Worm (Caenorhabditis elegans) whole organism, early embryonic: ENCODE data around the gene R12B2.13.

Source experiments
- ama-1 ChIP-seq: fragments of 150-350 bp; optimal IDR thresholded peaks from 2 replicates; lab custom pipeline; 2014
- ceh-13 ChIP-seq: fragments of 200-800 bp; sonication (Bioruptor generic); optimal IDR thresholded peaks from 2 replicates; lab custom pipeline; 2018; ENCODE audit warnings: mild to moderate bottlenecking, missing genetic modification characterization, missing compliant biosample characterization
- flt-1 ChIP-seq: fragments of 200-800 bp; sonication (Bioruptor generic); IDR thresholded peaks from 2 replicates; pipeline ENCODE4 v1.3.6; 2022; ENCODE audit warnings: missing genetic modification characterization, missing compliant biosample characterization
- hmg-4 ChIP-seq: fragments of 200-800 bp; sonication (Bioruptor generic); optimal IDR thresholded peaks from 2 replicates; lab custom pipeline; 2018; ENCODE audit warnings: mild to moderate bottlenecking, missing genetic modification characterization, missing compliant biosample characterization
- scrt-1 ChIP-seq: fragments of 200-800 bp; sonication (Bioruptor generic); IDR thresholded peaks from 2 replicates; pipeline ENCODE4 v1.3.6; 2022; ENCODE audit warnings: missing genetic modification characterization, missing compliant biosample characterization
- tbx-11 ChIP-seq: fragments of 200-800 bp; sonication (Bioruptor generic); IDR thresholded peaks from 2 replicates; pipeline ENCODE4 v1.3.6; 2022; ENCODE audit warnings: missing genetic modification characterization, missing compliant biosample characterization
- tbx-37 ChIP-seq: fragments of 200-800 bp; sonication (Bioruptor generic); conservative IDR thresholded peaks from 2 replicates; pipeline ENCODE4 v1.3.6; 2022; ENCODE audit warnings: missing genetic modification reagents, missing genetic modification characterization, missing compliant biosample characterization
- tra-4 ChIP-seq: sonication (generic microtip); optimal IDR thresholded peaks from 2 replicates; lab custom pipeline; 2017; ENCODE audit warnings: missing genetic modification characterization, missing compliant biosample characterization

ce11 chrIII:5835163-5835871, 2.0 kb upstream of the R12B2.13 start:
- no peak for TF ChIP-seq ama-1 (lab: Kevin White, UChicago)
- no peak for TF ChIP-seq tbx-37 (GFP tag; lab: Robert Waterston, UW)
- TF ChIP-seq hmg-4 (GFP tag; lab: Kevin White, UChicago): no peak
- no peak for TF ChIP-seq ceh-13 (GFP tag; lab: Kevin White, UChicago)
- no peak for TF ChIP-seq tra-4
- TF ChIP-seq tbx-11: no peak
- TF ChIP-seq flt-1 (GFP tag; lab: Robert Waterston, UW): no peak
- TF ChIP-seq scrt-1 (GFP tag; lab: Robert Waterston, UW): no peak
